Worm (Caenorhabditis elegans) whole organism, L1 larva: ENCODE data around the gene C14B9.8.

ENCODE experiments used
- Y116A8C.19 ChIP-seq: sonication (generic microtip); optimal IDR thresholded peaks from 2 replicates; lab custom pipeline; 2016; ENCODE audit warnings: missing compliant biosample characterization, missing genetic modification characterization, borderline replicate concordance
- alr-1 ChIP-seq: fragments of 200-800 bp; sonication (Bioruptor generic); optimal IDR thresholded peaks from 2 replicates; lab custom pipeline; 2018; ENCODE audit warnings: borderline replicate concordance, mild to moderate bottlenecking, missing genetic modification characterization, missing compliant biosample characterization
- aly-2 ChIP-seq: fragments of 150-350 bp; optimal IDR thresholded peaks from 2 replicates; lab custom pipeline; 2014; ENCODE audit warnings: missing biosample characterization, missing genetic modification characterization
- ama-1 ChIP-seq: fragments of 150-350 bp; optimal IDR thresholded peaks from 2 replicates; lab custom pipeline; 2014
- blmp-1 ChIP-seq: fragments of 150-350 bp; optimal IDR thresholded peaks from 2 replicates; lab custom pipeline; 2014; ENCODE audit warnings: missing biosample characterization, missing genetic modification characterization
- ceh-82 ChIP-seq, 3 experiments: fragments of 150-350 bp in 1 of 3; sonication (generic microtip) in 2 of 3; optimal IDR thresholded peaks; 2 replicates each; lab custom pipeline; 2014 to 2017; ENCODE audit warnings: missing biosample characterization in 3 of 3, missing genetic modification characterization in 3 of 3
- ceh-88 ChIP-seq: fragments of 200-800 bp; sonication (Bioruptor generic); IDR thresholded peaks from 2 replicates; pipeline ENCODE4 v1.3.6; 2022; ENCODE audit warnings: missing genetic modification characterization, missing compliant biosample characterization
- ceh-90 ChIP-seq: sonication (generic microtip); optimal IDR thresholded peaks from 2 replicates; lab custom pipeline; 2016; ENCODE audit warnings: missing genetic modification characterization, missing compliant biosample characterization
- ces-1 ChIP-seq: fragments of 150-350 bp; optimal IDR thresholded peaks from 2 replicates; lab custom pipeline; 2014; ENCODE audit warnings: missing biosample characterization, missing genetic modification reagents, missing genetic modification characterization
- efl-1 ChIP-seq, 4 experiments: fragments of 150-350 bp; optimal IDR thresholded peaks in 3 of 4; peaks in 1 of 4; 1 replicate in 1 of 4; 2 replicates in 3 of 4; lab custom pipeline; 2014; ENCODE audit warnings: missing biosample characterization in 2 of 4, missing genetic modification characterization in 2 of 4, missing genetic modification reagents in 2 of 4
- ets-5 ChIP-seq: fragments of 200-800 bp; sonication (Bioruptor generic); IDR thresholded peaks from 2 replicates; pipeline ENCODE4 v1.3.6; 2022; ENCODE audit warnings: missing genetic modification characterization, missing compliant biosample characterization
- fkh-8 ChIP-seq: sonication (generic microtip); optimal IDR thresholded peaks from 2 replicates; lab custom pipeline; 2016; ENCODE audit warnings: mild to moderate bottlenecking, missing genetic modification characterization, missing compliant biosample characterization
- grh-1 ChIP-seq: fragments of 200-800 bp; sonication (Bioruptor generic); IDR thresholded peaks from 2 replicates; pipeline ENCODE4 v1.3.6; 2022; ENCODE audit warnings: missing genetic modification reagents, missing genetic modification characterization, missing compliant biosample characterization
- hlh-17 ChIP-seq: fragments of 200-800 bp; sonication (Bioruptor generic); optimal IDR thresholded peaks from 2 replicates; lab custom pipeline; 2018; ENCODE audit warnings: missing genetic modification characterization, mild to moderate bottlenecking, missing compliant biosample characterization, moderate library complexity, borderline replicate concordance
- hpl-2 ChIP-seq: fragments of 150-350 bp; optimal IDR thresholded peaks from 2 replicates; lab custom pipeline; 2014; ENCODE audit warnings: missing biosample characterization, missing genetic modification reagents, missing genetic modification characterization
- lin-13 ChIP-seq: fragments of 150-350 bp; optimal IDR thresholded peaks from 2 replicates; lab custom pipeline; 2014; ENCODE audit warnings: missing biosample characterization, missing genetic modification reagents, missing genetic modification characterization
- lin-14 ChIP-seq: fragments of 200-800 bp; sonication (Bioruptor generic); optimal IDR thresholded peaks from 2 replicates; lab custom pipeline; 2018; ENCODE audit warnings: mild to moderate bottlenecking, missing genetic modification characterization, moderate library complexity, missing compliant biosample characterization
- lin-39 ChIP-seq: fragments of 150-350 bp; optimal IDR thresholded peaks from 2 replicates; lab custom pipeline; 2014; ENCODE audit warnings: missing biosample characterization, missing genetic modification reagents, missing genetic modification characterization
- lsy-2 ChIP-seq, 2 experiments: fragments of 150-350 bp; optimal IDR thresholded peaks; 2 replicates each; lab custom pipeline; 2014; ENCODE audit warnings: missing biosample characterization in 2 of 2, missing genetic modification characterization in 2 of 2
- mdl-1 ChIP-seq, 2 experiments: fragments of 150-350 bp; optimal IDR thresholded peaks; 2 replicates each; lab custom pipeline; 2014 to 2017; ENCODE audit warnings: missing biosample characterization in 2 of 2, missing genetic modification characterization in 2 of 2, inconsistent platforms in 1 of 2
- mef-2 ChIP-seq: fragments of 150-350 bp; optimal IDR thresholded peaks from 2 replicates; lab custom pipeline; 2014; ENCODE audit warnings: missing biosample characterization, missing genetic modification characterization
- nhr-19 ChIP-seq: fragments of 200-800 bp; sonication (Bioruptor generic); conservative IDR thresholded peaks from 2 replicates; pipeline ENCODE4 v1.3.6; 2022; ENCODE audit warnings: missing genetic modification characterization, missing compliant biosample characterization
- nhr-20 ChIP-seq: sonication (generic microtip); optimal IDR thresholded peaks from 2 replicates; lab custom pipeline; 2016; ENCODE audit warnings: mild to moderate bottlenecking, missing genetic modification characterization, missing compliant biosample characterization
- nhr-47 ChIP-seq: sonication (generic microtip); optimal IDR thresholded peaks from 2 replicates; lab custom pipeline; 2016; ENCODE audit warnings: mild to moderate bottlenecking, missing genetic modification characterization, moderate library complexity, missing compliant biosample characterization
- nhr-71 ChIP-seq: sonication (generic microtip); optimal IDR thresholded peaks from 2 replicates; lab custom pipeline; 2016; ENCODE audit warnings: mild to moderate bottlenecking, missing genetic modification characterization, moderate library complexity, missing compliant biosample characterization
- nhr-77 ChIP-seq: fragments of 150-350 bp; optimal IDR thresholded peaks from 2 replicates; lab custom pipeline; 2014; ENCODE audit warnings: missing biosample characterization, missing genetic modification characterization
- nhr-84 ChIP-seq: sonication (generic microtip); optimal IDR thresholded peaks from 2 replicates; lab custom pipeline; 2017; ENCODE audit warnings: missing biosample characterization, missing genetic modification characterization
- nhr-85 ChIP-seq: sonication (generic microtip); peaks from one replicate; lab custom pipeline; 2016; ENCODE audit warnings: missing genetic modification characterization, inconsistent platforms, missing compliant biosample characterization
- pax-3 ChIP-seq: fragments of 200-800 bp; sonication (Bioruptor generic); optimal IDR thresholded peaks from 2 replicates; lab custom pipeline; 2018; ENCODE audit warnings: mild to moderate bottlenecking, missing genetic modification characterization, moderate library complexity, missing compliant biosample characterization
- pqm-1 ChIP-seq: sonication (generic microtip); optimal IDR thresholded peaks from 3 replicates; lab custom pipeline; 2017; ENCODE audit warnings: missing biosample characterization, missing genetic modification characterization
- rnt-1 ChIP-seq: sonication (generic microtip); optimal IDR thresholded peaks from 2 replicates; lab custom pipeline; 2016; ENCODE audit warnings: mild to moderate bottlenecking, missing genetic modification characterization, moderate library complexity, missing compliant biosample characterization
- skn-1 ChIP-seq: fragments of 150-350 bp; optimal IDR thresholded peaks from 2 replicates; lab custom pipeline; 2014; ENCODE audit warnings: missing biosample characterization, missing genetic modification characterization
- snu-23 ChIP-seq: sonication (generic microtip); optimal IDR thresholded peaks from 2 replicates; lab custom pipeline; 2016; ENCODE audit warnings: missing genetic modification characterization, missing compliant biosample characterization
- sptf-1 ChIP-seq: fragments of 150-350 bp; optimal IDR thresholded peaks from 2 replicates; lab custom pipeline; 2014; ENCODE audit warnings: missing biosample characterization, missing genetic modification characterization
- sup-37 ChIP-seq: fragments of 200-800 bp; sonication (Bioruptor generic); optimal IDR thresholded peaks from 2 replicates; lab custom pipeline; 2018; ENCODE audit warnings: mild to moderate bottlenecking, missing genetic modification characterization, missing compliant biosample characterization
- swsn-7 ChIP-seq: sonication (generic microtip); optimal IDR thresholded peaks from 2 replicates; lab custom pipeline; 2016; ENCODE audit warnings: missing genetic modification characterization, missing compliant biosample characterization
- tbx-2 ChIP-seq: sonication (generic microtip); optimal IDR thresholded peaks from 2 replicates; lab custom pipeline; 2016; ENCODE audit warnings: missing genetic modification characterization, missing compliant biosample characterization
- unc-130 ChIP-seq: fragments of 150-350 bp; optimal IDR thresholded peaks from 2 replicates; lab custom pipeline; 2017; ENCODE audit warnings: missing biosample characterization, missing genetic modification characterization, inconsistent platforms
- unc-62 ChIP-seq: fragments of 150-350 bp; optimal IDR thresholded peaks from 2 replicates; lab custom pipeline; 2014; ENCODE audit warnings: missing biosample characterization, missing genetic modification reagents, missing genetic modification characterization
- unc-86 ChIP-seq: sonication (generic microtip); optimal IDR thresholded peaks from 2 replicates; lab custom pipeline; 2016; ENCODE audit warnings: missing genetic modification characterization, missing compliant biosample characterization
- unc-98 ChIP-seq: fragments of 200-800 bp; sonication (Bioruptor generic); IDR thresholded peaks from 2 replicates; pipeline ENCODE4 v1.3.6; 2022; ENCODE audit warnings: missing genetic modification characterization, missing compliant biosample characterization
- vab-15 ChIP-seq: sonication (generic microtip); optimal IDR thresholded peaks from 2 replicates; lab custom pipeline; 2017; ENCODE audit warnings: missing genotype, mild to moderate bottlenecking, missing genetic modification characterization, missing compliant biosample characterization
- xbp-1 ChIP-seq: sonication (generic microtip); optimal IDR thresholded peaks from 2 replicates; lab custom pipeline; 2016; ENCODE audit warnings: missing genetic modification characterization, missing compliant biosample characterization
- ztf-4 ChIP-seq: fragments of 150-350 bp; optimal IDR thresholded peaks from 2 replicates; lab custom pipeline; 2014; ENCODE audit warnings: missing biosample characterization, missing genetic modification characterization

Gene C14B9.8

ce11 chrIII:8136517-8137099 is 7.8 kb downstream of the C14B9.8 start:
- peak; percentile 23 for TF ChIP-seq aly-2 (tag; lab: Kevin White, UChicago)
- TF ChIP-seq pax-3 (tag; lab: Kevin White, UChicago), result no peak
- no peak for TF ChIP-seq unc-86 (tag; lab: Kevin White, UChicago)
- TF ChIP-seq lin-13 (GFP tag; lab: Kevin White, UChicago), result no peak
- peak; percentile 42 for TF ChIP-seq tbx-2 (tag; lab: Kevin White, UChicago)
- no peak for TF ChIP-seq ceh-90 (tag; lab: Kevin White, UChicago)
- peak; percentile 15 for TF ChIP-seq swsn-7
- peak; percentile 16 for TF ChIP-seq skn-1 (tag; lab: Kevin White, UChicago)
- TF ChIP-seq snu-23 (GFP tag; lab: Kevin White, UChicago), result no peak
- no peak for TF ChIP-seq unc-130
- peak in 1 of 2 experiments; percentile 34 for TF ChIP-seq mdl-1 (tag; optimal IDR thresholded peaks at IDR 0.05; lab: Kevin White, UChicago)
- TF ChIP-seq nhr-20 (tag; lab: Kevin White, UChicago), result peak; percentile 39
- TF ChIP-seq unc-62, result no peak
- no peak for TF ChIP-seq efl-1 (optimal IDR thresholded peaks at IDR 0.05; lab: Kevin White, UChicago)
- TF ChIP-seq efl-1 (GFP tag; optimal IDR thresholded peaks at IDR 0.05 in 1 of 2; lab: Kevin White, UChicago), result peak in 1 of 2 experiments; percentile 88
- peak; percentile 37 for TF ChIP-seq nhr-77 (tag; lab: Kevin White, UChicago)
- TF ChIP-seq nhr-71, result peak; percentile 49
- peak; percentile 3 for TF ChIP-seq rnt-1 (tag; lab: Kevin White, UChicago)
- no peak for TF ChIP-seq ztf-4 (tag; lab: Kevin White, UChicago)
- TF ChIP-seq nhr-19, result peak; percentile 44
- TF ChIP-seq nhr-47 (tag; lab: Kevin White, UChicago), result no peak
- TF ChIP-seq fkh-8 (tag; lab: Kevin White, UChicago), result no peak
- TF ChIP-seq sup-37 (GFP tag; lab: Kevin White, UChicago), result peak; percentile 16

DNA sequence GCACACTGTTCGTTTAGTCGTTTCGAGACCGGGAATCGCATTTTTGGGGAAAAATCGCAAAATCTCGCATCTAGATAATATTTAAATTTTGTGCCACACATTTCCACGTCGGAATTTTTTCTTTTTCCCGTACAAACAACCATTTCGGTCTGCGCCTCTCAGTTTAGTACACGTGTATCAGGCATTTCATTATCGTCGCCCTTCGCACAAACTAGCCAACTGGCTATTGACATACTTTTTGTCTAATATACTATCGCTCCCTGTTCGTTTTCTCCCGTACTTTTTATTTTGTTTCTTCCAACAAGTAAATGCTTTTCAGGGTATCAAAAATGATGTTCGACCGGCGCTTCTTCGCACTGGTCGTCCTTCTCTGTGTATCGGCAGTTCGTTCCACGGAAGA is 11.1 kb downstream of the C14B9.8 start, which contains the start of gene C14B9.2:
Gene C14B9.2 (plus strand): TSS at position 320 of the 400 bp plus-strand sequence.
- TF ChIP-seq xbp-1 (tag; lab: Kevin White, UChicago), result peak; percentile 50
- TF ChIP-seq rnt-1 (tag; lab: Kevin White, UChicago), result no peak

ce11 chrIII:8132496-8132895 is 11.9 kb downstream of the C14B9.8 start:
- TF ChIP-seq nhr-19 (peak; percentile 25; the same call in 1 of the 2 replicates), mdl-1 (tag; optimal IDR thresholded peaks at IDR 0.05; lab: Kevin White, UChicago) (no peak), lsy-2 (tag; optimal IDR thresholded peaks at IDR 0.05; lab: Kevin White, UChicago) (peak in 1 of 2 experiments; percentile 43), tbx-2 (tag; lab: Kevin White, UChicago) (peak; percentile 1), sptf-1 (tag; lab: Kevin White, UChicago) (no peak), nhr-84 (tag; lab: Kevin White, UChicago) (no peak), hlh-17 (no peak), lin-14 (GFP tag; lab: Kevin White, UChicago) (peak; percentile 22), ceh-82 (tag; optimal IDR thresholded peaks at IDR 0.05; lab: Kevin White, UChicago) (no peak), nhr-85 (tag; lab: Kevin White, UChicago) (peak; percentile 5), ceh-88 (GFP tag; lab: Robert Waterston, UW) (0 out of 2 replicates have a peak, but pooled peaks have one; percentile 18), snu-23 (GFP tag; lab: Kevin White, UChicago) (no peak)

DNA sequence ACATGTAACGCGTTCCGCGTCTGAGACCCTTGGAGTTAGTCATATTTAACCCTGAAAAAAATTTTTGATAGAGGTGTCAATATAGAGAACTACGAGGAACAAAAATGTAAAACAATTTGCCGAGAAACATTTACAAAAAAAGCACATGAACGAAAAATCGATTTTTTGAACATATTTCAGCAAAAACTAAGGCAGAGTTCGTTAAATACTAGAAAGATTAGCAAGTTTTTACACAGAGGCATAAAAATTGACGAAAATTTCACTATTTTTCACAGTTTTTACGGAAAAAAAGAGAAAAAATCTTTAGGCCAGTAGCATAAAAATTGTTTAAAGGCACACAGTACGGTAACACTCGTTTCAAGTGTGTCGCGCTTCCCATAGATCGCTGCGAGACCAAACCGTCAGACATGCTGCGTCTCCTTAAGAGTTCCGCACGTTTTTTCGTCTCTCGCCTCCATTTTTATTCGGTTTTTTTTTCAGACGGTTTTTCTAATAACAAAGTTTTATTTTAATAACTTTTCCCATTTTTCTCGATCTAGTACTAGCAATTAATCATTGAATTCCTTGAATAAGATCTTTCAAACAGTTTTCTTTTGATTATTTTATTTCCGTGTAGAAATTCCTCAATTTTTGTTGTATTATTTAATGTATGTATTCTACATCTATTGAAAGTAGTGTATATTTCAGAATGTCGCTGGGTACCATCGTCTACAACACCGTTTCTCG is 14.1 kb downstream of the C14B9.8 start, which contains the start of the genes rpl-21 and C14B9.10:
Gene rpl-21 (minus strand): TSS at position 51 of the 726 bp plus-strand sequence.
Gene C14B9.10 (plus strand): TSS at position 676 of the 726 bp plus-strand sequence.
- peak; percentile 72 for TF ChIP-seq blmp-1 (tag; lab: Kevin White, UChicago)
- TF ChIP-seq lin-39 (tag; lab: Kevin White, UChicago), result peak; percentile 69
- no peak for TF ChIP-seq pqm-1 (tag; lab: Kevin White, UChicago)
- TF ChIP-seq Y116A8C.19 (tag; lab: Kevin White, UChicago), result no peak
- TF ChIP-seq lin-14 (GFP tag; lab: Kevin White, UChicago), result peak; percentile 77
- no peak for TF ChIP-seq ama-1 (lab: Kevin White, UChicago)
- TF ChIP-seq alr-1 (tag; lab: Kevin White, UChicago), result no peak
- TF ChIP-seq nhr-47 (tag; lab: Kevin White, UChicago), result peak; percentile 86
- TF ChIP-seq unc-98 (GFP tag; lab: Robert Waterston, UW), result no peak
- peak; percentile 95 for TF ChIP-seq unc-130
- TF ChIP-seq hpl-2, result peak; percentile 9
- TF ChIP-seq rnt-1 (tag; lab: Kevin White, UChicago), result peak; percentile 86
- no peak for TF ChIP-seq vab-15 (tag; lab: Kevin White, UChicago)
- TF ChIP-seq ces-1 (GFP tag; lab: Kevin White, UChicago), result no peak
- TF ChIP-seq grh-1 (GFP tag; lab: Robert Waterston, UW), result peak; percentile 64
- TF ChIP-seq aly-2 (tag; lab: Kevin White, UChicago), result peak; percentile 83
- no peak for TF ChIP-seq ets-5 (GFP tag; lab: Robert Waterston, UW)
- TF ChIP-seq pax-3 (tag; lab: Kevin White, UChicago), result peak; percentile 37
- TF ChIP-seq efl-1 (optimal IDR thresholded peaks at IDR 0.05; lab: Kevin White, UChicago), result peak; percentile 87 to 91
- TF ChIP-seq efl-1 (GFP tag; optimal IDR thresholded peaks at IDR 0.05 in 1 of 2; lab: Kevin White, UChicago), result peak; percentile 77 to 97
- TF ChIP-seq mef-2, result no peak
